Worm (Caenorhabditis elegans) whole organism, L4 larva: Measurements from ENCODE around the gene C03H5.7.

ENCODE experiments used
- F37D6.2 ChIP-seq: sonication (generic microtip); optimal IDR thresholded peaks from 2 replicates; lab custom pipeline; 2016; ENCODE audit warnings: mild to moderate bottlenecking, missing genetic modification characterization, missing compliant biosample characterization
- F44E2.7 ChIP-seq: fragments of 200-800 bp; sonication (Bioruptor generic); IDR thresholded peaks from 2 replicates; pipeline ENCODE4 v2.1.2; 2022; ENCODE audit warnings: missing genetic modification characterization, missing compliant biosample characterization
- T20F7.1 ChIP-seq: fragments of 200-800 bp; sonication (Bioruptor generic); optimal IDR thresholded peaks from 2 replicates; lab custom pipeline; 2018; ENCODE audit warnings: mild to moderate bottlenecking, missing genetic modification characterization, missing compliant biosample characterization
- T26A8.4 ChIP-seq: fragments of 200-800 bp; sonication (Bioruptor generic); IDR thresholded peaks from 2 replicates; pipeline ENCODE4 v1.3.6; 2022; ENCODE audit warnings: missing genetic modification characterization, missing compliant biosample characterization
- Y105C5A.15 ChIP-seq: fragments of 200-800 bp; sonication (Bioruptor generic); IDR thresholded peaks from 2 replicates; pipeline ENCODE4 v1.3.6; 2022; ENCODE audit warnings: missing genetic modification characterization, missing compliant biosample characterization
- aha-1 ChIP-seq: fragments of 150-350 bp; peaks from one replicate; lab custom pipeline; 2014; ENCODE audit warnings: missing biosample characterization, missing genetic modification characterization
- attf-4 ChIP-seq: sonication (generic microtip); optimal IDR thresholded peaks from 3 replicates; lab custom pipeline; 2017; ENCODE audit warnings: missing biosample characterization, missing genetic modification characterization
- ceh-20 ChIP-seq: fragments of 200-800 bp; sonication (Bioruptor generic); IDR thresholded peaks from 2 replicates; pipeline ENCODE4 v1.3.6; 2022; ENCODE audit warnings: missing genetic modification reagents, missing genetic modification characterization, missing compliant biosample characterization
- ceh-28 ChIP-seq: fragments of 150-350 bp; optimal IDR thresholded peaks from 2 replicates; lab custom pipeline; 2014; ENCODE audit warnings: missing biosample characterization, missing genetic modification reagents, missing genetic modification characterization
- ceh-32 ChIP-seq: sonication (generic microtip); optimal IDR thresholded peaks from 2 replicates; lab custom pipeline; 2016; ENCODE audit warnings: mild to moderate bottlenecking, missing genetic modification characterization, missing compliant biosample characterization; ENCODE audit not compliant: poor library complexity
- ceh-44 ChIP-seq: fragments of 200-800 bp; sonication (Bioruptor generic); IDR thresholded peaks from 2 replicates; pipeline ENCODE4 v1.3.6; 2022; ENCODE audit warnings: missing genetic modification reagents, missing genetic modification characterization, missing compliant biosample characterization
- ceh-62 ChIP-seq: sonication (generic microtip); optimal IDR thresholded peaks from 2 replicates; lab custom pipeline; 2017; ENCODE audit warnings: missing biosample characterization, missing genetic modification characterization
- ces-1 ChIP-seq: fragments of 150-350 bp; sonication (generic microtip); optimal IDR thresholded peaks from 4 replicates; lab custom pipeline; 2014; ENCODE audit warnings: missing biosample characterization, missing genetic modification reagents, missing genetic modification characterization
- daf-16 ChIP-seq, 3 experiments: sonication (generic microtip); optimal IDR thresholded peaks; 2 replicates each; lab custom pipeline; 2016 to 2017; ENCODE audit warnings: missing genetic modification characterization in 3 of 3, missing genetic modification reagents in 3 of 3, mild to moderate bottlenecking in 2 of 3, missing compliant biosample characterization in 2 of 3, missing biosample characterization in 1 of 3, moderate library complexity in 1 of 3
- dmd-6 ChIP-seq: fragments of 200-800 bp; sonication (Bioruptor generic); IDR thresholded peaks from 2 replicates; pipeline ENCODE4 v1.3.6; 2022; ENCODE audit warnings: missing genetic modification reagents, missing genetic modification characterization, missing compliant biosample characterization
- egl-27 ChIP-seq: sonication (generic microtip); optimal IDR thresholded peaks from 3 replicates; lab custom pipeline; 2017; ENCODE audit warnings: missing biosample characterization, missing genetic modification reagents, missing genetic modification characterization
- fkh-10 ChIP-seq: fragments of 150-350 bp; optimal IDR thresholded peaks from 2 replicates; lab custom pipeline; 2014; ENCODE audit warnings: missing biosample characterization, missing genetic modification reagents, missing genetic modification characterization
- gei-8 ChIP-seq: fragments of 200-800 bp; sonication (Bioruptor generic); optimal IDR thresholded peaks from 2 replicates; lab custom pipeline; 2018; ENCODE audit warnings: mild to moderate bottlenecking, missing genetic modification characterization, missing compliant biosample characterization
- hmg-1.1 ChIP-seq: fragments of 200-800 bp; sonication (Bioruptor generic); IDR thresholded peaks from 2 replicates; pipeline ENCODE4 v1.3.6; 2022; ENCODE audit warnings: missing genetic modification reagents, missing genetic modification characterization, missing compliant biosample characterization
- jun-1 ChIP-seq: fragments of 150-350 bp; optimal IDR thresholded peaks from 2 replicates; lab custom pipeline; 2014; ENCODE audit warnings: missing biosample characterization, missing genetic modification reagents, missing genetic modification characterization
- lin-15B ChIP-seq: fragments of 150-350 bp; sonication (generic microtip); optimal IDR thresholded peaks from 3 replicates; lab custom pipeline; 2014; ENCODE audit warnings: missing biosample characterization, missing genetic modification characterization
- lin-29 ChIP-seq: fragments of 200-800 bp; sonication (Bioruptor generic); IDR thresholded peaks from 2 replicates; pipeline ENCODE4 v1.3.6; 2022; ENCODE audit warnings: missing genetic modification reagents, missing genetic modification characterization, missing compliant biosample characterization
- lin-38 ChIP-seq: fragments of 200-800 bp; sonication (Bioruptor generic); IDR thresholded peaks from 2 replicates; pipeline ENCODE4 v1.3.6; 2022; ENCODE audit warnings: missing genetic modification reagents, missing genetic modification characterization, missing compliant biosample characterization
- lin-39 ChIP-seq: fragments of 150-350 bp; optimal IDR thresholded peaks from 2 replicates; lab custom pipeline; 2014; ENCODE audit warnings: missing biosample characterization, missing genetic modification reagents, missing genetic modification characterization
- lsy-2 ChIP-seq, 2 experiments: fragments of 150-350 bp in 1 of 2; sonication (generic microtip) in 1 of 2; optimal IDR thresholded peaks; 2 replicates each; lab custom pipeline; 2014 to 2017; ENCODE audit warnings: missing biosample characterization in 2 of 2, missing genetic modification characterization in 2 of 2
- nhr-25 ChIP-seq: sonication (generic microtip); optimal IDR thresholded peaks from 2 replicates; lab custom pipeline; 2017; ENCODE audit warnings: missing genetic modification characterization, mild to moderate bottlenecking, missing compliant biosample characterization, antibody characterized with exemption, moderate library complexity, borderline replicate concordance; ENCODE audit not compliant: insufficient read depth
- pha-4 ChIP-seq, 2 experiments: fragments of 150-350 bp in 1 of 2; fragments of 200-800 bp in 1 of 2; sonication (Bioruptor generic) in 1 of 2; IDR thresholded peaks in 1 of 2; optimal IDR thresholded peaks in 1 of 2; 2 replicates each; pipeline versions ENCODE4 v1.3.6 to Lab custom; 2014 to 2022; ENCODE audit warnings: missing genetic modification characterization in 2 of 2, missing genetic modification reagents in 2 of 2, missing biosample characterization in 1 of 2, missing compliant biosample characterization in 1 of 2
- pqm-1 ChIP-seq: sonication (generic microtip); optimal IDR thresholded peaks from 2 replicates; lab custom pipeline; 2017; ENCODE audit warnings: missing biosample characterization, missing genetic modification characterization
- snpc-1.2 ChIP-seq: fragments of 200-800 bp; sonication (Bioruptor generic); IDR thresholded peaks from 2 replicates; pipeline ENCODE4 v1.3.6; 2022; ENCODE audit warnings: missing genetic modification reagents, missing genetic modification characterization, missing compliant biosample characterization
- spr-1 ChIP-seq: sonication (generic microtip); optimal IDR thresholded peaks from 2 replicates; lab custom pipeline; 2016; ENCODE audit warnings: mild to moderate bottlenecking, missing genetic modification characterization, missing compliant biosample characterization
- spr-3 ChIP-seq: fragments of 200-800 bp; sonication (Bioruptor generic); optimal IDR thresholded peaks from 2 replicates; lab custom pipeline; 2018; ENCODE audit warnings: mild to moderate bottlenecking, missing genetic modification characterization, missing compliant biosample characterization
- unc-130 ChIP-seq: sonication (generic microtip); optimal IDR thresholded peaks from 2 replicates; lab custom pipeline; 2016; ENCODE audit warnings: missing genetic modification reagents, missing genetic modification characterization, missing compliant biosample characterization
- unc-62 ChIP-seq, 3 experiments: fragments of 150-350 bp in 1 of 3; sonication (generic microtip); optimal IDR thresholded peaks in 2 of 3; peaks in 1 of 3; 1 replicate in 1 of 3; 2 replicates in 2 of 3; lab custom pipeline; 2014 to 2017; ENCODE audit warnings: missing biosample characterization in 3 of 3, missing genetic modification characterization in 3 of 3, missing genetic modification reagents in 3 of 3, missing genotype in 1 of 3
- zfp-3 ChIP-seq: fragments of 200-800 bp; sonication (Bioruptor generic); conservative IDR thresholded peaks from 2 replicates; pipeline ENCODE4 v1.3.6; 2022; ENCODE audit warnings: missing genetic modification reagents, missing genetic modification characterization, missing compliant biosample characterization

C03H5.7 gene

DNA sequence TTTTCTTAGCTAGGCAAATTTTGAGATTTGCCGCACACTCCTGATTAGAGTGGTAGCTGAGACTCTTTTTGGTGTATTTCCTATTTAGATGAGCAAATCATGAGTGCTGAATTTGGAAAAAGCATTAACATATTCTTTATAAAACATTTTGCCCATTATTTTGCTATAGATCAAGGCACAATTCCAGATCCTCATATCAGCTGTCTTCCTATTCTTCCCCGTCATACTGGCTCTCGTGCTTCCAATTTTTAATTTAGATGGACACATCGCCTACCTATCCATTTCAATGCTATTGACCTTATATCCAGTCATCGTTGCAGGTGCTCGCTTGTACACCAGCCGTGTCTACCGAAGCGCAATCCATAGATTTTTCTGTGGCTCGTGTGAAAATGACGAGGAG lies at the start of gene C03H5.7:
C03H5.7 (plus strand) TSS at position 301 of the 400 bp plus-strand sequence.
- TF ChIP-seq hmg-1.1 (no peak), egl-27 (tag; lab: Kevin White, UChicago) (no peak), dmd-6 (GFP tag; lab: Robert Waterston, UW) (no peak), ces-1 (GFP tag; lab: Kevin White, UChicago) (no peak), ceh-44 (GFP tag; lab: Robert Waterston, UW) (no peak), daf-16 (GFP tag; optimal IDR thresholded peaks at IDR 0.05; lab: Kevin White, UChicago) (no peak), daf-16 (tag; optimal IDR thresholded peaks at IDR 0.05; lab: Kevin White, UChicago) (no peak), Y105C5A.15 (GFP tag; lab: Robert Waterston, UW) (no peak)

DNA sequence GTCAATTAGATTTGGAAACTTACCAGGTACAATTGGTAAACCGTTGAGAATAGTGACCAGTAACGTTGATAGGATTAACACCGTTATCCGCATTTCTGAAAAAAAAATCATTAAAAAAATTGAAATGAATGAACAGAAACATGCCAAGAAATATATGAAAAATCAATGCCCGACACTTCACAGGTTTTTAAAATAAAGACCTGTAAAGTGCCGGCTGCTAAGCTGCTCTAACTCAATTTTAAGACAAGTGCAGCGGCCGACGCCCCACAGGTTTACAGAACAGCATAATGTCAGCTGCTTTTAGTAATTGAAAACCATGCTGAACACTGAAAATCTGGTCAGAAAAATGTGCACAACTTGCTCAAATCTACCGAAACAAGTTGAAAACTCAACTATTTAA lies 47.6 kb upstream of the C03H5.7 start, which contains the start of gene cbn-1:
cbn-1 (minus strand) TSS at position 101 of the 400 bp plus-strand sequence.
- TF ChIP-seq egl-27 (tag; lab: Kevin White, UChicago) (no peak), F37D6.2 (tag; lab: Kevin White, UChicago) (no peak), T20F7.1 (no peak), zfp-3 (GFP tag; lab: Robert Waterston, UW) (no peak), snpc-1.2 (no peak), lin-15B (tag; lab: Kevin White, UChicago) (no peak), unc-130 (GFP tag; lab: Kevin White, UChicago) (no peak), fkh-10 (GFP tag; lab: Kevin White, UChicago) (no peak), spr-3 (GFP tag; lab: Kevin White, UChicago) (no peak)

DNA sequence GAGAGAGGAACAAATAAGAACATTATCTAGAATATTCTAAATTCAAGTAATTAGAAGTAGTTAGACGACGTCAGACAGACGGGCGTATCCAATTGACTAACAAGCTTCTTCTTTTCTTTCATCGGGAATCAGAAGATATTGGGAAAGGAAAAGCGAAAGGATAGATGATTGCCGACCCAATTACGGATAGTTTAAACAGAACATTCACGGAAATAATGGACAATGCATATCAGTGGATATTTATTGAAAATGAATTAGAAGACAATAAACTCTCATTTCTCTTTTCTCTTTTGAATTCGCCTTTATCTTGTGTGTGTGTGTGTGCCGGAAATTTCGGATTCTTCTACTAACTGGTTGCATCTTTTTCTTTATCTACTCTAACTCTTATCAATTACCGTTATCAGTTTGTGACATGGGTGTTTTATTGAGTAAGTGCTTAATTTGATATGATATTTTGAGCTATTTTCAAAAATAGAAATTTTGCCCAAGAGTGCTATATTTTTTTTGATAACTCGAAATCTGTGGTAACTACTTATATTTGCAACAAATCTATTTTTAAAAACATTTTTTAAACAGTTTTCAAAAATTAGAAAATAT lies 46.1 kb upstream of the C03H5.7 start:
- no peak for TF ChIP-seq gei-8 (GFP tag; lab: Kevin White, UChicago)
- TF ChIP-seq unc-62 (GFP tag; optimal IDR thresholded peaks at IDR 0.05 in 1 of 2; lab: Kevin White, UChicago) = peak in 1 of 2 experiments; percentile 60
- TF ChIP-seq unc-62 (tag; optimal IDR thresholded peaks at IDR 0.05; lab: Kevin White, UChicago) = no peak
- TF ChIP-seq pqm-1 (tag; lab: Kevin White, UChicago) = peak; percentile 1
- TF ChIP-seq aha-1 = peak; percentile 85

DNA sequence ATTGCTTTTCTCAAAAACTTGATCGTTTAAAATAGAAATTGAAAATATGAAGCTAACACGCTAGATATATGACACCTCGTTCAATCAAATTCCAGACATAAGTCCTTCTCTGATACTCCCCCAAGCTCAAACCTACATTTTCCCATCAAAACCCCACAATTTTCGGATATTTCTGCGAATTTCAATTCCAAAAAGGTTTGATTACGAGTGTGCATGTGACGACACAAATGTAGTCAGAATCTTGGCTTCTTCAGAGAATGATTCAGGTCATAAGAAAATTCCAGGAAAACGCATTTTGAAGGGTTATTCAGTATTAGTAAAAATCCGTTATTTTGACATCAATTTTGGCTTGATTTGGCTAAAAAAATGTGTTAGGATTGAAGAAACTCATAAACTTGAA lies 45.2 kb upstream of the C03H5.7 start:
- TF ChIP-seq lsy-2 (tag; optimal IDR thresholded peaks at IDR 0.05; lab: Kevin White, UChicago) (no peak), pha-4 (GFP tag; IDR thresholded peaks at IDR 0.05; lab: Robert Waterston, UW) (no peak), pha-4 (tag; optimal IDR thresholded peaks at IDR 0.05; lab: Kevin White, UChicago) (no peak), T26A8.4 (GFP tag; lab: Robert Waterston, UW) (no peak), F37D6.2 (tag; lab: Kevin White, UChicago) (no peak), ceh-32 (tag; lab: Kevin White, UChicago) (no peak), jun-1 (tag; lab: Kevin White, UChicago) (no peak), spr-1 (no peak), lin-38 (no peak), lin-29 (GFP tag; lab: Robert Waterston, UW) (no peak), lin-39 (no peak), F44E2.7 (no peak), ceh-28 (tag; lab: Kevin White, UChicago) (no peak), ceh-20 (GFP tag; lab: Robert Waterston, UW) (no peak), attf-4 (tag; lab: Kevin White, UChicago) (no peak), nhr-25 (tag; lab: Kevin White, UChicago) (no peak), ceh-62 (tag; lab: Kevin White, UChicago) (no peak)
